Fruit fly (Drosophila melanogaster) whole organism: ENCODE results near the gene CG18130.

ENCODE experiments used
- CG8478 ChIP-seq: fragments of >200 bp; optimal IDR thresholded peaks from 2 replicates; lab custom pipeline; 2018; ENCODE audit warnings: inconsistent platforms
- EcR ChIP-seq, 2 experiments: fragments of >200 bp; optimal IDR thresholded peaks; 2 replicates each; lab custom pipeline; 2017; ENCODE audit warnings: missing biosample characterization in 2 of 2, missing genetic modification characterization in 2 of 2, missing genetic modification reagents in 2 of 2
- pan ChIP-seq: fragments of >200 bp; optimal IDR thresholded peaks from 2 replicates; lab custom pipeline; 2017
- psq ChIP-seq: fragments of >200 bp; optimal IDR thresholded peaks from 2 replicates; lab custom pipeline; 2017
- usp ChIP-seq: fragments of >200 bp; optimal IDR thresholded peaks from 2 replicates; lab custom pipeline; 2017; ENCODE audit warnings: missing biosample characterization, missing genetic modification characterization, mixed read lengths

DNA sequence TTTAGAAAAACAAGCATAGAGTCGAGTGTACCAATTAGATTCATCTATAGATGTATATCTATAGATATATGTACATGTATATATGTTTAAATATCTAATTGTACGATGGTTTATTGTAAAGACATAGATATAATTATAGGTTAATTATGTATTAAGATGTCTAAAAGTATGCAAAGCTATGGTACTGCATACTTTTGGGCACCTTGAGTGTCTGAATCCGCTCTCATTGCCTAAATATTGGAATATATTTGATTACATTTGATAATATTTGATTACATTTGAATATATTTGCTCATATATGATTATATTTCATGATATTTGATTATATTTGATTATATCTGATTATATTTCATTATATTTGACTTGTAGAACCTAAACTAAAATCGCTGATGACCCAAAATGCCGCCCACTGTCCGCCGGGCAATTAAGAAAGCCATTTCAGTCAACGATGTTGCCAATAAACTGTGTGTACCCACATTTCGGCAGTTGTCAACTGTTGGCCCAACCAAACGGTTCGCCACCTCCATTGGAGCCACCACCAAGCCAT, 39.6 kb upstream of the CG18130 start, which contains the start of gene Cyp318a1:
- TF ChIP-seq EcR (GFP tag; optimal IDR thresholded peaks at IDR 0.05; lab: Kevin White, UChicago), result no peak
- no peak for TF ChIP-seq psq (lab: Kevin White, UChicago)
- no peak for TF ChIP-seq usp (GFP tag; lab: Kevin White, UChicago)
- no peak for TF ChIP-seq pan
- TF ChIP-seq CG8478 (lab: Kevin White, UChicago), result no peak
